Worm (Caenorhabditis elegans) whole organism, L3 larva: ENCODE measurements around the gene lurp-1.
"Not testable (repeated sequence)": the region's sequence is repeated elsewhere in the genome, so short reads cannot be mapped to it uniquely, and the experiment has no call there.

Experiments used
- R02D3.7 ChIP-seq: fragments of 150-350 bp; optimal IDR thresholded peaks from 2 replicates; lab custom pipeline; 2014; ENCODE audit warnings: missing biosample characterization, missing genetic modification characterization
- ZK546.5 ChIP-seq: sonication (generic microtip); optimal IDR thresholded peaks from 2 replicates; lab custom pipeline; 2017; ENCODE audit warnings: missing biosample characterization, missing genetic modification characterization
- aly-2 ChIP-seq: fragments of 150-350 bp; optimal IDR thresholded peaks from 2 replicates; lab custom pipeline; 2014; ENCODE audit warnings: missing biosample characterization, missing genetic modification characterization
- ama-1 ChIP-seq: fragments of 150-350 bp; optimal IDR thresholded peaks from 2 replicates; lab custom pipeline; 2018
- ceh-16 ChIP-seq: sonication (generic microtip); optimal IDR thresholded peaks from 2 replicates; lab custom pipeline; 2017; ENCODE audit warnings: missing biosample characterization, missing genetic modification characterization
- ceh-82 ChIP-seq: fragments of 150-350 bp; optimal IDR thresholded peaks from 2 replicates; lab custom pipeline; 2014; ENCODE audit warnings: missing biosample characterization, missing genetic modification characterization
- ceh-9 ChIP-seq: sonication (generic microtip); optimal IDR thresholded peaks from 2 replicates; lab custom pipeline; 2018; ENCODE audit warnings: missing biosample characterization, missing genetic modification characterization
- daf-12 ChIP-seq: fragments of 150-350 bp; optimal IDR thresholded peaks from 2 replicates; lab custom pipeline; 2014; ENCODE audit warnings: missing biosample characterization, missing genetic modification reagents, missing genetic modification characterization
- egl-5 ChIP-seq: fragments of 150-350 bp; optimal IDR thresholded peaks from 2 replicates; lab custom pipeline; 2017; ENCODE audit warnings: missing biosample characterization, missing genetic modification reagents, missing genetic modification characterization, inconsistent platforms
- elt-1 ChIP-seq: fragments of 150-350 bp; optimal IDR thresholded peaks from 2 replicates; lab custom pipeline; 2014; ENCODE audit warnings: missing biosample characterization, missing genetic modification characterization
- elt-2 ChIP-seq: sonication (generic microtip); optimal IDR thresholded peaks from 2 replicates; lab custom pipeline; 2016; ENCODE audit warnings: missing genetic modification reagents, mild to moderate bottlenecking, missing genetic modification characterization, missing compliant biosample characterization
- eor-1 ChIP-seq, 2 experiments: fragments of 150-350 bp; optimal IDR thresholded peaks; 2 replicates each; lab custom pipeline; 2014 to 2018; ENCODE audit warnings: missing biosample characterization in 2 of 2, missing genetic modification characterization in 2 of 2
- fkh-10 ChIP-seq: sonication (generic microtip); optimal IDR thresholded peaks from 2 replicates; lab custom pipeline; 2017; ENCODE audit warnings: missing biosample characterization, missing genetic modification reagents, missing genetic modification characterization
- fkh-2 ChIP-seq: fragments of 150-350 bp; optimal IDR thresholded peaks from 2 replicates; lab custom pipeline; 2014; ENCODE audit warnings: missing biosample characterization, missing genetic modification reagents, missing genetic modification characterization
- hmg-11 ChIP-seq: sonication (generic microtip); optimal IDR thresholded peaks from 2 replicates; lab custom pipeline; 2016; ENCODE audit warnings: missing genetic modification characterization, missing compliant biosample characterization
- jun-1 ChIP-seq: fragments of 150-350 bp; optimal IDR thresholded peaks from 2 replicates; lab custom pipeline; 2014; ENCODE audit warnings: missing biosample characterization, missing genetic modification reagents, missing genetic modification characterization
- lin-15B ChIP-seq: fragments of 150-350 bp; optimal IDR thresholded peaks from 2 replicates; lab custom pipeline; 2014; ENCODE audit warnings: missing biosample characterization, missing genetic modification characterization
- lin-39 ChIP-seq: fragments of 150-350 bp; optimal IDR thresholded peaks from 2 replicates; lab custom pipeline; 2018; ENCODE audit warnings: missing biosample characterization, missing genetic modification reagents, missing genetic modification characterization
- mdl-1 ChIP-seq: fragments of 150-350 bp; optimal IDR thresholded peaks from 2 replicates; lab custom pipeline; 2014; ENCODE audit warnings: missing biosample characterization, missing genetic modification characterization
- nfya-1 ChIP-seq: sonication (generic microtip); optimal IDR thresholded peaks from 2 replicates; lab custom pipeline; 2017; ENCODE audit warnings: missing genetic modification characterization, mild to moderate bottlenecking, missing compliant biosample characterization, antibody characterized with exemption, moderate library complexity; ENCODE audit not compliant: insufficient read depth
- nhr-11 ChIP-seq: fragments of 150-350 bp; optimal IDR thresholded peaks from 2 replicates; lab custom pipeline; 2014; ENCODE audit warnings: missing biosample characterization, missing genetic modification characterization
- nhr-12 ChIP-seq: fragments of 150-350 bp; optimal IDR thresholded peaks from 2 replicates; lab custom pipeline; 2014; ENCODE audit warnings: missing biosample characterization, missing genetic modification characterization
- nhr-25 ChIP-seq: sonication (generic microtip); optimal IDR thresholded peaks from 2 replicates; lab custom pipeline; 2017; ENCODE audit warnings: missing biosample characterization, missing genetic modification characterization
- nhr-28 ChIP-seq: fragments of 150-350 bp; optimal IDR thresholded peaks from 2 replicates; lab custom pipeline; 2014; ENCODE audit warnings: missing biosample characterization, missing genetic modification characterization
- nhr-43 ChIP-seq: sonication (generic microtip); optimal IDR thresholded peaks from 2 replicates; lab custom pipeline; 2016; ENCODE audit warnings: mild to moderate bottlenecking, missing genetic modification characterization, missing compliant biosample characterization; ENCODE audit not compliant: poor library complexity, severe bottlenecking
- nhr-67 ChIP-seq: fragments of 150-350 bp; optimal IDR thresholded peaks from 2 replicates; lab custom pipeline; 2014; ENCODE audit warnings: missing biosample characterization, missing genetic modification characterization
- nhr-77 ChIP-seq: fragments of 150-350 bp; optimal IDR thresholded peaks from 2 replicates; lab custom pipeline; 2014; ENCODE audit warnings: missing biosample characterization, missing genetic modification characterization
- pha-4 ChIP-seq: fragments of 150-350 bp; optimal IDR thresholded peaks from 2 replicates; lab custom pipeline; 2014; ENCODE audit warnings: missing biosample characterization, missing genetic modification reagents, missing genetic modification characterization
- pqm-1 ChIP-seq: fragments of 150-350 bp; optimal IDR thresholded peaks from 2 replicates; lab custom pipeline; 2017; ENCODE audit warnings: missing biosample characterization, missing genetic modification characterization, inconsistent platforms
- sea-2 ChIP-seq: fragments of 150-350 bp; sonication (generic microtip); optimal IDR thresholded peaks from 4 replicates; lab custom pipeline; 2014; ENCODE audit warnings: missing biosample characterization, missing genetic modification reagents, missing genetic modification characterization
- skn-1 ChIP-seq: fragments of 150-350 bp; optimal IDR thresholded peaks from 2 replicates; lab custom pipeline; 2014; ENCODE audit warnings: missing biosample characterization, missing genetic modification characterization
- snpc-4 ChIP-seq: fragments of 150-350 bp; optimal IDR thresholded peaks from 2 replicates; lab custom pipeline; 2014; ENCODE audit warnings: missing biosample characterization, missing genetic modification characterization
- unc-39 ChIP-seq: sonication (generic microtip); optimal IDR thresholded peaks from 4 replicates; lab custom pipeline; 2017; ENCODE audit warnings: missing biosample characterization, missing genetic modification characterization
- zag-1 ChIP-seq: fragments of 150-350 bp; optimal IDR thresholded peaks from 2 replicates; lab custom pipeline; 2014; ENCODE audit warnings: missing biosample characterization, missing genetic modification characterization
- ztf-11 ChIP-seq: fragments of 150-350 bp; optimal IDR thresholded peaks from 2 replicates; lab custom pipeline; 2014; ENCODE audit warnings: missing biosample characterization, missing genetic modification characterization
- ztf-4 ChIP-seq: fragments of 150-350 bp; optimal IDR thresholded peaks from 2 replicates; lab custom pipeline; 2014; ENCODE audit warnings: missing biosample characterization, missing genetic modification characterization

Gene lurp-1

ce11 chrII:10914366-10914765, 33.6 kb downstream of the lurp-1 start, which contains the start of gene F44F4.15:
F44F4.15 (plus strand) TSS chrII:10914666.
- TF ChIP-seq ama-1 (lab: Kevin White, UChicago) (no peak), nhr-28 (tag; lab: Kevin White, UChicago) (no peak), skn-1 (tag; lab: Kevin White, UChicago) (no peak), ceh-9 (tag; lab: Kevin White, UChicago) (no peak), fkh-10 (GFP tag; lab: Kevin White, UChicago) (no peak), hmg-11 (tag; lab: Kevin White, UChicago) (no peak)
- TF ChIP-seq, all 47 proteins: peak for 0

- TF ChIP-seq nfya-1: no peak
- TF ChIP-seq zag-1 (tag; lab: Kevin White, UChicago): no peak
- no peak for TF ChIP-seq ZK546.5 (tag; lab: Kevin White, UChicago)
- TF ChIP-seq ztf-4 (tag; lab: Kevin White, UChicago): no peak
- no peak for TF ChIP-seq unc-39 (tag; lab: Kevin White, UChicago)
- no peak for TF ChIP-seq ztf-11
- no peak for TF ChIP-seq eor-1 (tag; optimal IDR thresholded peaks at IDR 0.05; lab: Kevin White, UChicago)
- TF ChIP-seq ceh-9 (tag; lab: Kevin White, UChicago): no peak
- no peak for TF ChIP-seq nhr-77 (tag; lab: Kevin White, UChicago)
- no peak for TF ChIP-seq egl-5 (tag; lab: Kevin White, UChicago)
- TF ChIP-seq aly-2 (tag; lab: Kevin White, UChicago): no peak
- no peak for TF ChIP-seq nhr-25 (tag; lab: Kevin White, UChicago)
- no peak for TF ChIP-seq snpc-4 (tag; lab: Kevin White, UChicago)
These were observed 35.0 kb downstream of the lurp-1 start, which contains the start of gene F44F4.9 for ce11 chrII:10915732-10916131. F44F4.9 (minus strand) TSS chrII:10915832.

ce11 chrII:10917174-10917573, 36.4 kb downstream of the lurp-1 start, which contains the start of gene F44F4.10:
F44F4.10 (minus strand) TSS chrII:10917274.
- TF ChIP-seq nhr-12: no peak
- TF ChIP-seq pqm-1 (tag; lab: Kevin White, UChicago): no peak
- no peak for TF ChIP-seq R02D3.7 (tag; lab: Kevin White, UChicago)
- no peak for TF ChIP-seq hmg-11 (tag; lab: Kevin White, UChicago)
- no peak for TF ChIP-seq nhr-11
- no peak for TF ChIP-seq nhr-28 (tag; lab: Kevin White, UChicago)
- TF ChIP-seq jun-1 (tag; lab: Kevin White, UChicago): no peak

- TF ChIP-seq eor-1 (tag; optimal IDR thresholded peaks at IDR 0.05; lab: Kevin White, UChicago): no peak
- TF ChIP-seq egl-5 (tag; lab: Kevin White, UChicago): no peak
- peak; percentile 13 for TF ChIP-seq nhr-25 (tag; lab: Kevin White, UChicago)
- peak; percentile 23 for TF ChIP-seq elt-2 (tag; lab: Kevin White, UChicago)
- no peak for TF ChIP-seq ztf-11
- TF ChIP-seq lin-39 (tag; lab: Kevin White, UChicago): no peak
- no peak for TF ChIP-seq elt-1 (tag; lab: Kevin White, UChicago)
- TF ChIP-seq snpc-4 (tag; lab: Kevin White, UChicago): no peak
These were observed 37.6 kb downstream of the lurp-1 start, which contains the start of gene tba-4 for ce11 chrII:10918293-10918756. tba-4 (plus strand) TSS chrII:10918706.

ce11 chrII:10922874-10923273, 42.1 kb downstream of the lurp-1 start, which contains the start of gene Y19D2B.1:
Y19D2B.1 (minus strand) TSS chrII:10922974.
- TF ChIP-seq pha-4, fkh-2, snpc-4 (tag; lab: Kevin White, UChicago): not testable (repeated sequence)
- TF ChIP-seq, all 47 proteins: peak for 0; not testable (repeated sequence) for 47

ce11 chrII:10923948-10924347, 43.2 kb downstream of the lurp-1 start, which contains the start of gene Y19D2B.2:
Y19D2B.2 (plus strand) TSS chrII:10924248.
- TF ChIP-seq nhr-67 (tag; lab: Kevin White, UChicago) (no peak), sea-2 (no peak), nhr-12 (no peak), nhr-43 (tag; lab: Kevin White, UChicago) (no peak), ceh-16 (tag; lab: Kevin White, UChicago) (no peak), lin-15B (tag; lab: Kevin White, UChicago) (no peak), zag-1 (tag; lab: Kevin White, UChicago) (no peak), ama-1 (lab: Kevin White, UChicago) (no peak), hmg-11 (tag; lab: Kevin White, UChicago) (no peak), daf-12 (tag; lab: Kevin White, UChicago) (no peak), egl-5 (tag; lab: Kevin White, UChicago) (no peak), fkh-2 (tag; lab: Kevin White, UChicago) (no peak), ceh-82 (tag; lab: Kevin White, UChicago) (no peak), elt-2 (tag; lab: Kevin White, UChicago) (no peak), pha-4 (tag; lab: Kevin White, UChicago) (no peak), elt-1 (tag; lab: Kevin White, UChicago) (no peak), skn-1 (tag; lab: Kevin White, UChicago) (no peak), ZK546.5 (tag; lab: Kevin White, UChicago) (no peak), snpc-4 (tag; lab: Kevin White, UChicago) (no peak), mdl-1 (no peak)
